Worm (Caenorhabditis elegans) whole organism, young adult: ENCODE measurements around the gene cyp-13A11.

Source experiments
- F37B4.10 ChIP-seq: fragments of 200-800 bp; sonication (Bioruptor generic); IDR thresholded peaks from 2 replicates; pipeline ENCODE4 v1.3.6; 2022; ENCODE audit warnings: missing genetic modification characterization, missing compliant biosample characterization
- F57C9.4 ChIP-seq: sonication (generic microtip); optimal IDR thresholded peaks from 2 replicates; lab custom pipeline; 2017; ENCODE audit warnings: mild to moderate bottlenecking, missing genetic modification characterization, missing compliant biosample characterization
- Y53F4B.3 ChIP-seq: fragments of 200-800 bp; sonication (Bioruptor generic); IDR thresholded peaks from 2 replicates; pipeline ENCODE4 v1.3.6; 2022; ENCODE audit warnings: missing genetic modification reagents, missing genetic modification characterization, missing compliant biosample characterization
- akir-1 ChIP-seq: fragments of 200-800 bp; sonication (Bioruptor generic); optimal IDR thresholded peaks from 2 replicates; lab custom pipeline; 2018; ENCODE audit warnings: mild to moderate bottlenecking, missing genetic modification characterization, moderate library complexity, missing compliant biosample characterization
- ama-1 ChIP-seq, 3 experiments: fragments of 150-350 bp in 1 of 3; sonication (generic microtip) in 2 of 3; optimal IDR thresholded peaks; 2 replicates each; lab custom pipeline; 2014 to 2018; ENCODE audit warnings: missing biosample characterization in 2 of 3, missing genetic modification characterization in 2 of 3, missing genetic modification reagents in 2 of 3
- cebp-2 ChIP-seq: fragments of 200-800 bp; sonication (Bioruptor generic); IDR thresholded peaks from 2 replicates; pipeline ENCODE4 v1.3.6; 2022; ENCODE audit warnings: missing genetic modification characterization, missing compliant biosample characterization
- ceh-100 ChIP-seq: fragments of 200-800 bp; sonication (Bioruptor generic); IDR thresholded peaks from 2 replicates; pipeline ENCODE4 v1.3.6; 2022; ENCODE audit warnings: missing genetic modification reagents, missing genetic modification characterization, missing compliant biosample characterization
- lin-35 ChIP-seq, 3 experiments: fragments of 150-350 bp in 2 of 3; sonication (generic microtip) in 1 of 3; optimal IDR thresholded peaks; 2 replicates each; lab custom pipeline; 2014 to 2018; ENCODE audit warnings: missing biosample characterization in 3 of 3, missing genetic modification characterization in 3 of 3, missing genetic modification reagents in 3 of 3
- nfya-2 ChIP-seq: fragments of 200-800 bp; sonication (Bioruptor generic); IDR thresholded peaks from 2 replicates; pipeline ENCODE4 v1.3.6; 2022; ENCODE audit warnings: missing genetic modification reagents, missing genetic modification characterization, missing compliant biosample characterization
- pbrm-1 ChIP-seq: fragments of 200-800 bp; sonication (Bioruptor generic); IDR thresholded peaks from 2 replicates; pipeline ENCODE4 v1.3.6; 2022; ENCODE audit warnings: missing genetic modification reagents, missing genetic modification characterization, missing compliant biosample characterization
- snpc-4 ChIP-seq, 5 experiments: fragments of 150-350 bp in 1 of 5; sonication (generic microtip) in 4 of 5; optimal IDR thresholded peaks; 2 replicates each; lab custom pipeline; 2014 to 2018; ENCODE audit warnings: missing genetic modification characterization in 5 of 5, missing biosample characterization in 3 of 5, antibody characterized with exemption in 2 of 5, mild to moderate bottlenecking in 2 of 5, missing compliant biosample characterization in 2 of 5, missing genotype in 2 of 5, moderate library complexity in 2 of 5, missing genetic modification reagents in 1 of 5
- ztf-18 ChIP-seq: sonication (generic microtip); optimal IDR thresholded peaks from 2 replicates; lab custom pipeline; 2016; ENCODE audit warnings: missing genotype, mild to moderate bottlenecking, missing genetic modification characterization, missing compliant biosample characterization

ce11 chrIII:12972398-12972797 is 48.4 kb upstream of the cyp-13A11 start, which contains the start of gene bckd-1A:
- TF ChIP-seq akir-1 (GFP tag; lab: Kevin White, UChicago) (no peak), cebp-2 (GFP tag; lab: Robert Waterston, UW) (no peak), F57C9.4 (tag; lab: Kevin White, UChicago) (no peak), F37B4.10 (no peak), ztf-18 (tag; lab: Kevin White, UChicago) (no peak), ceh-100 (no peak), Y53F4B.3 (GFP tag; lab: Robert Waterston, UW) (no peak), snpc-4 (GFP tag; optimal IDR thresholded peaks at IDR 0.05; lab: Kevin White, UChicago) (no peak), snpc-4 (tag; optimal IDR thresholded peaks at IDR 0.05; lab: Kevin White, UChicago) (no peak), ama-1 (optimal IDR thresholded peaks at IDR 0.05; lab: Kevin White, UChicago) (no peak), ama-1 (GFP tag; optimal IDR thresholded peaks at IDR 0.05; lab: Kevin White, UChicago) (no peak), nfya-2 (GFP tag; lab: Robert Waterston, UW) (no peak), pbrm-1 (GFP tag; lab: Robert Waterston, UW) (no peak), lin-35 (GFP tag; optimal IDR thresholded peaks at IDR 0.05; lab: Kevin White, UChicago) (no peak)
